Fruit fly (Drosophila melanogaster): ENCODE data around the gene RpS4.

DNA sequence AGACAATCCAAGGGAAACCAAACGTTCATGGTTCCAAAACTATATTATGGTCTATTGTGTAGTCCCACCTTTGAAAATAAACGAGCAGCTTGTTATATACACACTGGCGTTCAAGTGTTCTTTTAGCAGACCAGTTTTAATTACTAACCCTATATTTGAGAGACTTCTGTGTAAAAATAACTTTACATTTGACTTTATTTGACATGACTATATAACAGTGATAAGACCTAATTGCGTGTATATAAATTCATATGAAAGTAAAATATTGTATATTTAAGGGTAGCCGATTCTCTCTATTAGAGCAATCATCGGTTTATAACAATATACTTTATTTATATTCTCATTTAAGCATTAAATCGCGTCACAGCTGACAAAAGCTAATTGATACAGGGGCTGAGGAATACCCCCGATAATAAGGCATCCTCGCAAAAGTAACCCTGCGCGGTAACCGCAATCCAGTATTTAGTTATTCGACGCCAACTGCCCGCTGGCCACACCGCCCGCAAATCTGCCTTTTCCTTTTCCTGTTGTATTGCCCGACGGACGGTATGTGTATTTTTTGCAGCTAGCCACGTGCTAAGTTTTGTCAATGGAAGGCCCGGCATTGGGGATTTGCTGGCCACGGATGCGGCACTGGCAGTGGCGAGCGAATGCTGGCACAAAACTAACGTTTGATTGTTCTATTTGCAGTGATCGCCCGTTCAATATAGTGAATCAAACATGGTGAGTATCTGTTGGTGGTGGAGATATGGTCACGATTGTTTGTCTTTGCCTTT lies at the start of gene RpS4:
- TF ChIP-seq EcR (GFP tag; optimal IDR thresholded peaks at IDR 0.05), result no peak
- no peak for TF ChIP-seq usp (GFP tag; optimal IDR thresholded peaks at IDR 0.05)
- no peak for TF ChIP-seq CG8478 (optimal IDR thresholded peaks at IDR 0.05)
